Worm (Caenorhabditis elegans): Measurements from ENCODE around the gene clec-178.

DNA sequence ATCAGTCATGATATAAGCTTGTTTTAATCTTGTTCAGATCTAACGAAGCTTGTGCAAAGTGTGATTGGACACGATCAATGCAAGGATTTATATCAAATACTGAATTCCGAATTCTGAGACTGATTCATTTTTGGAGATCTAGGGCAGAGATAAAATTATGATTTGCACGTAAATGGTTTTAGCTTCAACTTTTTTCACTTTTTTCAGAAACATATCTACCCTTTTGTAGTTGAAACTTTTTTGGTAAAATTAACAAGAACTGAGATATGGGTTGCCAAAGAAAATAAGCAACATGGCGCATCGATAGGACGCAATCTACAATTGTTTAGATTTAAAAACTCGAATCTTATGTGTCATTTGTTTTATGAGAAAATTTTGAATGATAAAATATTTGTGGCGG is 24.3 kb downstream of the clec-178 start, which contains the start of gene C55C3.4:
- TF ChIP-seq him-1 (tag; optimal IDR thresholded peaks at IDR 0.05) (no peak), dao-5 (tag; optimal IDR thresholded peaks at IDR 0.05) (no peak)
